Fruit fly (Drosophila melanogaster) whole organism, embryonic: Measurements from ENCODE around the gene vkg.

Experiments
- ATbp ChIP-seq: fragments of 200-800 bp; sonication (Bioruptor generic); optimal IDR thresholded peaks from 2 replicates; lab custom pipeline; 2017; ENCODE audit warnings: missing biosample characterization, mild to moderate bottlenecking, missing genetic modification characterization, missing genetic modification reagents
- Asciz ChIP-seq: fragments of 200-800 bp; sonication (Bioruptor generic); optimal IDR thresholded peaks from 2 replicates; lab custom pipeline; 2017; ENCODE audit warnings: missing biosample characterization, mild to moderate bottlenecking, missing genetic modification characterization, missing genetic modification reagents
- BEAF-32 ChIP-seq: fragments of 200-800 bp; sonication (Bioruptor generic); optimal IDR thresholded peaks from 3 replicates; lab custom pipeline; 2017; ENCODE audit warnings: missing biosample characterization, missing genetic modification characterization, mild to moderate bottlenecking, moderate library complexity, missing genetic modification reagents
- CG11456 ChIP-seq: fragments of 200-800 bp; sonication (Bioruptor generic); IDR thresholded peaks from 3 replicates; pipeline ENCODE4 v1.3.6; 2022; ENCODE audit warnings: missing biosample characterization, missing genetic modification characterization
- CG12071 ChIP-seq: fragments of 200-800 bp; sonication (Bioruptor generic); optimal IDR thresholded peaks from 3 replicates; lab custom pipeline; 2018; ENCODE audit warnings: missing biosample characterization, mild to moderate bottlenecking, missing genetic modification characterization
- CG12744 ChIP-seq: fragments of 200-800 bp; sonication (Bioruptor generic); optimal IDR thresholded peaks from 2 replicates; lab custom pipeline; 2016; ENCODE audit warnings: missing biosample characterization, missing genetic modification characterization
- CG13894 ChIP-seq: fragments of 200-800 bp; sonication (Bioruptor generic); optimal IDR thresholded peaks from 3 replicates; lab custom pipeline; 2018; ENCODE audit warnings: missing biosample characterization, mild to moderate bottlenecking, missing genetic modification characterization, moderate library complexity
- CG16815 ChIP-seq: fragments of 200-800 bp; sonication (Bioruptor generic); optimal IDR thresholded peaks from 3 replicates; lab custom pipeline; 2017; ENCODE audit warnings: missing biosample characterization, mild to moderate bottlenecking, missing genetic modification characterization
- CG17385 ChIP-seq: fragments of 200-800 bp; sonication (Bioruptor generic); optimal IDR thresholded peaks from 3 replicates; lab custom pipeline; 2018; ENCODE audit warnings: missing biosample characterization, mild to moderate bottlenecking, missing genetic modification characterization
- CG3065 ChIP-seq: fragments of 200-800 bp; sonication (Bioruptor generic); optimal IDR thresholded peaks from 2 replicates; lab custom pipeline; 2016; ENCODE audit warnings: missing biosample characterization, missing genetic modification characterization
- CG32767 ChIP-seq: fragments of 200-800 bp; sonication (Bioruptor generic); IDR thresholded peaks from 2 replicates; pipeline ENCODE4 v1.3.6; 2022; ENCODE audit warnings: missing biosample characterization, missing genetic modification characterization
- CG34376 ChIP-seq: fragments of 200-800 bp; sonication (Bioruptor generic); optimal IDR thresholded peaks from 2 replicates; lab custom pipeline; 2018; ENCODE audit warnings: missing biosample characterization, mild to moderate bottlenecking, missing genetic modification characterization
- CG42726 ChIP-seq: fragments of 200-800 bp; sonication (Bioruptor generic); IDR thresholded peaks from 2 replicates; pipeline ENCODE4 v1.3.6; 2022; ENCODE audit warnings: missing biosample characterization, missing genetic modification characterization; ENCODE audit not compliant: partially characterized antibody
- CG6683 ChIP-seq: fragments of 200-800 bp; sonication (Bioruptor generic); optimal IDR thresholded peaks from 2 replicates; lab custom pipeline; 2017; ENCODE audit warnings: missing biosample characterization, mild to moderate bottlenecking, missing genetic modification characterization, missing genetic modification reagents
- CG6689 ChIP-seq: fragments of 200-800 bp; sonication (Bioruptor generic); IDR thresholded peaks from 2 replicates; pipeline ENCODE4 v1.3.6; 2022; ENCODE audit warnings: missing biosample characterization, missing genetic modification characterization
- CG6854 ChIP-seq: fragments of 200-800 bp; sonication (Bioruptor generic); optimal IDR thresholded peaks from 3 replicates; lab custom pipeline; 2017; ENCODE audit warnings: missing biosample characterization, mild to moderate bottlenecking, missing genetic modification characterization
- CG7271 ChIP-seq: fragments of 200-800 bp; sonication (Bioruptor generic); optimal IDR thresholded peaks from 2 replicates; lab custom pipeline; 2018; ENCODE audit warnings: missing biosample characterization, mild to moderate bottlenecking, missing genetic modification characterization, moderate library complexity
- CG7357 ChIP-seq: fragments of 200-800 bp; sonication (Bioruptor generic); IDR thresholded peaks from 3 replicates; pipeline ENCODE4 v1.3.6; 2022; ENCODE audit warnings: missing biosample characterization, missing genetic modification characterization
- CG7786 ChIP-seq: fragments of 200-800 bp; sonication (Bioruptor generic); optimal IDR thresholded peaks from 2 replicates; lab custom pipeline; 2016; ENCODE audit warnings: missing biosample characterization, missing genetic modification characterization
- CG8281 ChIP-seq: fragments of 200-800 bp; sonication (Bioruptor generic); optimal IDR thresholded peaks from 2 replicates; lab custom pipeline; 2018; ENCODE audit warnings: missing biosample characterization, mild to moderate bottlenecking, missing genetic modification characterization, moderate library complexity
- CG8765 ChIP-seq: fragments of 200-800 bp; sonication (Bioruptor generic); IDR thresholded peaks from 2 replicates; pipeline ENCODE4 v1.3.6; 2022; ENCODE audit warnings: missing biosample characterization, missing genetic modification characterization
- CG8924 ChIP-seq: fragments of 200-800 bp; optimal IDR thresholded peaks from 3 replicates; lab custom pipeline; 2019; ENCODE audit warnings: missing biosample characterization, mild to moderate bottlenecking, missing genetic modification characterization, moderate library complexity
- CG9932 ChIP-seq: fragments of 200-800 bp; sonication (Bioruptor generic); IDR thresholded peaks from 2 replicates; pipeline ENCODE4 v1.3.6; 2022; ENCODE audit warnings: missing biosample characterization, missing genetic modification characterization
- CTCF ChIP-seq: fragments of 200-800 bp; sonication (Bioruptor generic); optimal IDR thresholded peaks from 2 replicates; lab custom pipeline; 2017; ENCODE audit warnings: missing biosample characterization, mild to moderate bottlenecking, missing genetic modification characterization, moderate library complexity
- Dfd ChIP-seq, 2 experiments: fragments of >200 bp; optimal IDR thresholded peaks; 2 replicates each; lab custom pipeline; 2017; ENCODE audit warnings: missing biosample characterization in 2 of 2, missing genetic modification characterization in 2 of 2
- HmgD ChIP-seq: fragments of 200-800 bp; sonication (Bioruptor generic); optimal IDR thresholded peaks from 3 replicates; lab custom pipeline; 2016; ENCODE audit warnings: missing biosample characterization, missing genetic modification characterization
- Jarid2 ChIP-seq: fragments of 200-800 bp; sonication (Bioruptor generic); optimal IDR thresholded peaks from 3 replicates; lab custom pipeline; 2017; ENCODE audit warnings: mild to moderate bottlenecking, missing biosample characterization, missing genetic modification reagents, missing genetic modification characterization
- Lpt ChIP-seq: fragments of >200 bp; optimal IDR thresholded peaks from 2 replicates; lab custom pipeline; 2018; ENCODE audit warnings: missing biosample characterization, missing genetic modification characterization
- Scr ChIP-seq: fragments of 200-800 bp; sonication (Bioruptor generic); IDR thresholded peaks from 2 replicates; pipeline ENCODE4 v1.3.6; 2022; ENCODE audit warnings: missing biosample characterization, missing genetic modification characterization; ENCODE audit not compliant: partially characterized antibody
- Sin3A ChIP-seq: fragments of >200 bp; optimal IDR thresholded peaks from 2 replicates; lab custom pipeline; 2018
- Sox100B ChIP-seq: fragments of 200-800 bp; sonication (Bioruptor generic); optimal IDR thresholded peaks from 3 replicates; lab custom pipeline; 2018; ENCODE audit warnings: missing biosample characterization, mild to moderate bottlenecking, missing genetic modification characterization
- ap ChIP-seq: fragments of 200-800 bp; sonication (Bioruptor generic); IDR thresholded peaks from 2 replicates; pipeline ENCODE4 v1.3.6; 2022; ENCODE audit warnings: missing biosample characterization, missing genetic modification characterization
- ash1 ChIP-seq: fragments of 200-800 bp; sonication (Bioruptor generic); optimal IDR thresholded peaks from 2 replicates; lab custom pipeline; 2018; ENCODE audit warnings: missing biosample characterization, mild to moderate bottlenecking, missing genetic modification characterization
- bigmax ChIP-seq: fragments of 200-800 bp; sonication (Bioruptor generic); optimal IDR thresholded peaks from 2 replicates; lab custom pipeline; 2018; ENCODE audit warnings: missing biosample characterization, mild to moderate bottlenecking, missing genetic modification characterization
- cad ChIP-seq: fragments of >200 bp; optimal IDR thresholded peaks from 2 replicates; lab custom pipeline; 2017; ENCODE audit warnings: missing biosample characterization, missing genetic modification characterization
- cg ChIP-seq: fragments of 200-800 bp; sonication (Bioruptor generic); optimal IDR thresholded peaks from 3 replicates; lab custom pipeline; 2019; ENCODE audit warnings: missing biosample characterization, mild to moderate bottlenecking, missing genetic modification characterization, moderate library complexity
- chn ChIP-seq: fragments of 200-800 bp; sonication (Bioruptor generic); optimal IDR thresholded peaks from 2 replicates; lab custom pipeline; 2016; ENCODE audit warnings: missing biosample characterization, missing genetic modification characterization
- crc ChIP-seq: fragments of 200-800 bp; sonication (Bioruptor generic); optimal IDR thresholded peaks from 2 replicates; lab custom pipeline; 2016; ENCODE audit warnings: missing biosample characterization, missing genetic modification characterization
- danr ChIP-seq: fragments of 200-800 bp; sonication (Bioruptor generic); IDR thresholded peaks from 2 replicates; pipeline ENCODE4 v1.3.6; 2022; ENCODE audit warnings: missing biosample characterization, missing genetic modification characterization
- disco-r ChIP-seq: fragments of 200-800 bp; sonication (Bioruptor generic); optimal IDR thresholded peaks from 2 replicates; lab custom pipeline; 2016; ENCODE audit warnings: missing biosample characterization, missing genetic modification characterization
- lmd ChIP-seq: fragments of 200-800 bp; sonication (Bioruptor generic); IDR thresholded peaks from 2 replicates; pipeline ENCODE4 v1.3.6; 2022; ENCODE audit warnings: missing biosample characterization, missing genetic modification characterization
- nerfin-1 ChIP-seq: fragments of 200-800 bp; sonication (Bioruptor generic); optimal IDR thresholded peaks from 3 replicates; lab custom pipeline; 2019; ENCODE audit warnings: missing biosample characterization, mild to moderate bottlenecking, missing genetic modification characterization, moderate library complexity
- otp ChIP-seq: fragments of 200-800 bp; sonication (Bioruptor generic); IDR thresholded peaks from 3 replicates; pipeline ENCODE4, ENCODE4 v1.3.6; 2022; ENCODE audit warnings: missing biosample characterization, missing genetic modification characterization
- pb ChIP-seq: fragments of 200-800 bp; sonication (Bioruptor generic); optimal IDR thresholded peaks from 3 replicates; lab custom pipeline; 2016; ENCODE audit warnings: missing biosample characterization, missing genetic modification characterization
- pum ChIP-seq: fragments of 200-800 bp; sonication (Bioruptor generic); optimal IDR thresholded peaks from 2 replicates; lab custom pipeline; 2016; ENCODE audit warnings: missing biosample characterization, missing genetic modification characterization
- repo ChIP-seq: fragments of 200-800 bp; sonication (Bioruptor generic); optimal IDR thresholded peaks from 2 replicates; lab custom pipeline; 2016; ENCODE audit warnings: missing biosample characterization, missing genetic modification characterization
- ro ChIP-seq: fragments of 200-800 bp; sonication (Bioruptor generic); IDR thresholded peaks from 2 replicates; pipeline ENCODE4 v1.3.6; 2022; ENCODE audit warnings: missing biosample characterization, missing genetic modification characterization
- sc ChIP-seq, 3 experiments: fragments of >200 bp in 2 of 3; fragments of 200-800 bp in 1 of 3; sonication (Bioruptor generic) in 1 of 3; optimal IDR thresholded peaks; 2 replicates in 2 of 3; 3 replicates in 1 of 3; lab custom pipeline; 2017; ENCODE audit warnings: mild to moderate bottlenecking in 1 of 3, missing biosample characterization in 1 of 3, missing genetic modification characterization in 1 of 3, missing genetic modification reagents in 1 of 3
- ssp ChIP-seq: fragments of 200-800 bp; sonication (Bioruptor generic); IDR thresholded peaks from 2 replicates; pipeline ENCODE4 v1.3.6; 2022; ENCODE audit warnings: missing biosample characterization, missing genetic modification characterization

vkg gene

DNA sequence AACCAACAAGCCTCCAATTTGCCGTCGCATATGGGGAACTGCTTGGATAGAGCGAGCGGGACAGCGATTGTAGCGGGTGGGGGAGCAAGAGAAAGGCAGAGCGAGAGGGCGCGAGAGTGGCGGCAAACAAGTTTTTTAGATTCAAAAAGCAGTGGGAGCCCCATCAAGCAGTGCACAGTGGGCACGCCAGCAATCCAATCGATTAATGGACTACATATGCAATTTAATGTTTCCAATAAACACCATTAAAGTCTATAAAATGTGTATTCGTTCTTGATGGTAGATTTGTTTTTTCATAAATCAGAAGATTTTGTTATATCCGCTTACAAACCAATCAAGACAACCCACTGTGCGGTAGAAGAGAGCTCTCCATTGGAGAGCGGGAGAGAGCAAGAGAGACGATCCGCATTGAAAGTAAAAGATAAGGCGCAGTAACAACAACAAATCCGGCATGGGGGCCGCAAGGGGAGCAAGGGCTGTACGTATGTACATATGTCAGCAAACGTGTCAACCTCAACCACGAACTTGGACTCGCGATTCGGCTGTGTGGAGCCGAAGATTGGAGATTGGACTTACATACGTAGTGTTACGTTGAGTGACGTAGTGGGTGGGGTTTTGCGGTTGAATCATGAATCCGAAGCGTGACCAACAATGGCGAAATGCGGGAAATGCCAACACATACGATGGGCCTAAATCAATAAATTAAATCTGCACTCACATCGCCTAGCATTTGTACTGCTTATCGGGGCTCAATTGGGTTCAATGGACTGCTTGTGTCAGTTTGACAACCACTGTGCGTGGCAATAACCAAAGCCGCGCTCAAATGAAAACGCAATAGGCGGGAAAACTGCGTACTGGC is 30.4 kb downstream of the vkg start (continued):
- TF ChIP-seq ash1 (GFP tag; lab: Kevin White, UChicago), result peak; percentile 93
- peak; percentile 97 for TF ChIP-seq CG6683 (GFP tag; lab: Kevin White, UChicago)
- TF ChIP-seq Jarid2 (GFP tag; lab: Kevin White, UChicago), result peak; percentile 94
- peak; percentile 39; the same call in 1 of the 2 replicates for TF ChIP-seq Scr
- TF ChIP-seq danr (GFP tag; lab: Robert Waterston, UW), result peak; percentile 99
- peak; percentile 99 for TF ChIP-seq repo (GFP tag; lab: Kevin White, UChicago)
- peak; percentile 68; the same call in 1 of the 2 replicates for TF ChIP-seq CG42726
- peak; percentile 99 for TF ChIP-seq pum (GFP tag; lab: Kevin White, UChicago)
- peak; percentile 99 for TF ChIP-seq crc (GFP tag; lab: Kevin White, UChicago)
- peak; percentile 97 for TF ChIP-seq Sox100B
- peak; percentile 72 for TF ChIP-seq CTCF (GFP tag; lab: Kevin White, UChicago)
- TF ChIP-seq CG8765 (GFP tag; lab: Robert Waterston, UW), result peak; percentile 99
- peak; percentile 99 for TF ChIP-seq ATbp
- no peak for TF ChIP-seq Lpt (GFP tag; lab: Kevin White, UChicago)
- TF ChIP-seq disco-r (GFP tag; lab: Kevin White, UChicago), result peak; percentile 99
- peak; percentile 99 for TF ChIP-seq CG6689
- peak; percentile 92 for TF ChIP-seq CG8281 (tag; lab: Kevin White, UChicago)
- peak; percentile 97 for TF ChIP-seq nerfin-1 (tag; lab: Kevin White, UChicago)
- TF ChIP-seq cg (GFP tag; lab: Kevin White, UChicago), result peak; percentile 15
- TF ChIP-seq chn (GFP tag; lab: Kevin White, UChicago), result peak; percentile 99
- TF ChIP-seq Asciz (GFP tag; lab: Kevin White, UChicago), result peak; percentile 99
- TF ChIP-seq HmgD (GFP tag; lab: Kevin White, UChicago), result peak; percentile 99
- peak; percentile 97 for TF ChIP-seq CG34376 (GFP tag; lab: Kevin White, UChicago)
- TF ChIP-seq CG32767 (GFP tag; lab: Robert Waterston, UW), result peak; percentile 98
- peak; percentile 100 for TF ChIP-seq CG9932 (GFP tag; lab: Robert Waterston, UW)
- peak; percentile 99 for TF ChIP-seq ro
- peak; percentile 99 for TF ChIP-seq CG12744 (GFP tag; lab: Kevin White, UChicago)
- TF ChIP-seq ssp, result peak; percentile 95
- TF ChIP-seq otp (GFP tag; lab: Robert Waterston, UW), result peak; percentile 99
- no peak for TF ChIP-seq sc (optimal IDR thresholded peaks at IDR 0.05; lab: Kevin White, UChicago)
- TF ChIP-seq sc (GFP tag; optimal IDR thresholded peaks at IDR 0.05; lab: Kevin White, UChicago), result peak; percentile 99
- peak; percentile 99 for TF ChIP-seq lmd (GFP tag; lab: Robert Waterston, UW)
- peak; percentile 58 to 81 for TF ChIP-seq Dfd (GFP tag; optimal IDR thresholded peaks at IDR 0.05; lab: Kevin White, UChicago)
- TF ChIP-seq CG8924 (tag; lab: Kevin White, UChicago), result peak; percentile 99
- TF ChIP-seq pb (GFP tag; lab: Kevin White, UChicago), result peak; percentile 99
- peak; percentile 99 for TF ChIP-seq CG12071 (GFP tag; lab: Kevin White, UChicago)
- TF ChIP-seq CG7357 (GFP tag; lab: Robert Waterston, UW), result peak; percentile 96
- TF ChIP-seq CG7271 (tag; lab: Kevin White, UChicago), result peak; percentile 89
- TF ChIP-seq CG7786, result peak; percentile 99
- TF ChIP-seq CG11456 (GFP tag; lab: Robert Waterston, UW), result peak; percentile 99
- TF ChIP-seq CG3065 (GFP tag; lab: Kevin White, UChicago), result peak; percentile 98
- TF ChIP-seq Sin3A (lab: Kevin White, UChicago), result no peak
- TF ChIP-seq CG17385 (GFP tag; lab: Kevin White, UChicago), result peak; percentile 96
- peak; percentile 60 for TF ChIP-seq cad (GFP tag; lab: Kevin White, UChicago)
- peak; percentile 24 for TF ChIP-seq BEAF-32
- TF ChIP-seq CG16815 (GFP tag; lab: Kevin White, UChicago), result peak; percentile 99
- TF ChIP-seq ap, result peak; percentile 99
- TF ChIP-seq CG13894 (tag; lab: Kevin White, UChicago), result peak; percentile 97
- peak; percentile 96 for TF ChIP-seq CG6854 (GFP tag; lab: Kevin White, UChicago)
- TF ChIP-seq bigmax, result peak; percentile 80
